Worm (Caenorhabditis elegans) whole organism, L4/young adult: ENCODE results near the gene srsy-1.

Source experiments
- W03F9.2 ChIP-seq: fragments of 150-350 bp; optimal IDR thresholded peaks from 2 replicates; lab custom pipeline; 2014; ENCODE audit warnings: missing biosample characterization, missing genetic modification characterization
- him-1 ChIP-seq: sonication (generic microtip); optimal IDR thresholded peaks from 2 replicates; lab custom pipeline; 2016; ENCODE audit warnings: missing genotype, missing genetic modification reagents, missing genetic modification characterization, missing compliant biosample characterization

DNA sequence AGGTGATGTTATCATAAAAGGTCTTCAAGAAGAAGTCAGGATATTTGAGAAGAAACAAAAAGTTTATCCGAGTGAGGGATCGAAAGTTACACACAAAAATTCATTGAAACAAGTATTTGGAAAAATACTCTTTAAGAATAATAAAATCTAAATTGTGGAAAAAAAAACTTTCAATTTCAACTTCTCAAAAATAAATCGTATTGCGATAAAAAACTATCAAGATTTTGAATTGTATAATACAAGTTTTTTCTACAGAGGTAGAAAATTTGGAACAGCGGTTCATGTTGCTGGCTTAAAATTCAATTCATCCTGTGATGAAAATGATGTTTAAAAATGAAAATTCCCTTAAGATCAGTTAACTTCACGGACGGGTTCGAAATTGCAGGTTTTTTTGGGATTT is 3.8 kb upstream of the srsy-1 start, which contains the start of gene F09C12.8:
- TF ChIP-seq W03F9.2 (tag; lab: Kevin White, UChicago) (no peak), him-1 (no peak)
